Fruit fly (Drosophila melanogaster) whole organism, embryonic: Measurements from ENCODE around the gene CG18581.

Experiments used
- Aef1 ChIP-seq: fragments of 200-800 bp; sonication (Bioruptor generic); IDR thresholded peaks from 3 replicates; pipeline ENCODE4 v1.3.6; 2022; ENCODE audit warnings: missing biosample characterization, missing genetic modification characterization
- B-H1 ChIP-seq: fragments of 200-800 bp; sonication (Bioruptor generic); IDR thresholded peaks from 3 replicates; pipeline ENCODE4 v1.3.6; 2022; ENCODE audit warnings: missing biosample characterization, missing genetic modification characterization
- Bdp1 ChIP-seq: fragments of 200-800 bp; sonication (Bioruptor generic); optimal IDR thresholded peaks from 3 replicates; lab custom pipeline; 2016; ENCODE audit warnings: missing biosample characterization, missing genetic modification characterization
- CG11723 ChIP-seq: fragments of 200-800 bp; sonication (Bioruptor generic); optimal IDR thresholded peaks from 2 replicates; lab custom pipeline; 2017; ENCODE audit warnings: missing biosample characterization, mild to moderate bottlenecking, missing genetic modification characterization
- CG12744 ChIP-seq: fragments of 200-800 bp; sonication (Bioruptor generic); optimal IDR thresholded peaks from 2 replicates; lab custom pipeline; 2016; ENCODE audit warnings: missing biosample characterization, missing genetic modification characterization
- CG13287 ChIP-seq: fragments of 200-800 bp; sonication (Bioruptor generic); IDR thresholded peaks from 2 replicates; pipeline ENCODE4 v1.3.6; 2022; ENCODE audit warnings: missing biosample characterization, missing genetic modification characterization; ENCODE audit not compliant: partially characterized antibody
- CG16779 ChIP-seq: fragments of 200-800 bp; sonication (Bioruptor generic); IDR thresholded peaks from 2 replicates; pipeline ENCODE4 v1.3.6; 2022; ENCODE audit warnings: missing biosample characterization, missing genetic modification characterization
- CG17359 ChIP-seq: fragments of 200-800 bp; sonication (Bioruptor generic); optimal IDR thresholded peaks from 3 replicates; lab custom pipeline; 2018; ENCODE audit warnings: missing biosample characterization, mild to moderate bottlenecking, missing genetic modification characterization, moderate library complexity
- CG18262 ChIP-seq: fragments of 200-800 bp; optimal IDR thresholded peaks from 3 replicates; lab custom pipeline; 2019; ENCODE audit warnings: missing biosample characterization, mild to moderate bottlenecking, missing genetic modification characterization, moderate library complexity
- CG32532 ChIP-seq: fragments of 200-800 bp; sonication (Bioruptor generic); IDR thresholded peaks from 2 replicates; pipeline ENCODE4 v1.3.6; 2022; ENCODE audit warnings: missing biosample characterization, missing genetic modification characterization
- CG34422 ChIP-seq: fragments of 200-800 bp; sonication (Bioruptor generic); IDR thresholded peaks from 3 replicates; pipeline ENCODE4 v1.3.6; 2022; ENCODE audit warnings: missing biosample characterization, missing genetic modification characterization
- CG4282 ChIP-seq: fragments of 200-800 bp; sonication (Bioruptor generic); optimal IDR thresholded peaks from 2 replicates; lab custom pipeline; 2016; ENCODE audit warnings: missing biosample characterization, missing genetic modification characterization
- CG43689 ChIP-seq: fragments of 200-800 bp; sonication (Bioruptor generic); IDR thresholded peaks from 2 replicates; pipeline ENCODE4 v1.3.6; 2022; ENCODE audit warnings: missing biosample characterization, missing genetic modification characterization
- CG7357 ChIP-seq: fragments of 200-800 bp; sonication (Bioruptor generic); IDR thresholded peaks from 3 replicates; pipeline ENCODE4 v1.3.6; 2022; ENCODE audit warnings: missing biosample characterization, missing genetic modification characterization
- CG8944 ChIP-seq: fragments of 200-800 bp; sonication (Bioruptor generic); optimal IDR thresholded peaks from 3 replicates; lab custom pipeline; 2016; ENCODE audit warnings: missing biosample characterization, missing genetic modification characterization
- CHES-1-like ChIP-seq: fragments of 200-800 bp; sonication (Bioruptor generic); optimal IDR thresholded peaks from 2 replicates; lab custom pipeline; 2016; ENCODE audit warnings: missing biosample characterization, missing genetic modification characterization
- Dad ChIP-seq: fragments of 200-800 bp; sonication (Bioruptor generic); optimal IDR thresholded peaks from 3 replicates; lab custom pipeline; 2016; ENCODE audit warnings: missing biosample characterization, missing genetic modification characterization
- Dfd ChIP-seq, 2 experiments: fragments of >200 bp; optimal IDR thresholded peaks; 2 replicates each; lab custom pipeline; 2017; ENCODE audit warnings: missing biosample characterization in 2 of 2, missing genetic modification characterization in 2 of 2
- Dp ChIP-seq: fragments of 200-800 bp; sonication (Bioruptor generic); optimal IDR thresholded peaks from 2 replicates; lab custom pipeline; 2018; ENCODE audit warnings: missing biosample characterization, mild to moderate bottlenecking, missing genetic modification characterization, moderate library complexity
- HmgZ ChIP-seq: fragments of 200-800 bp; sonication (Bioruptor generic); optimal IDR thresholded peaks from 2 replicates; lab custom pipeline; 2018; ENCODE audit warnings: missing biosample characterization, mild to moderate bottlenecking, missing genetic modification characterization
- Hmr ChIP-seq: fragments of 200-800 bp; sonication (Bioruptor generic); optimal IDR thresholded peaks from 3 replicates; lab custom pipeline; 2017; ENCODE audit warnings: mild to moderate bottlenecking, missing biosample characterization, missing genetic modification reagents, missing genetic modification characterization
- Hr39 ChIP-seq: fragments of >200 bp; optimal IDR thresholded peaks from 2 replicates; lab custom pipeline; 2017
- Hr78 ChIP-seq, 2 experiments: fragments of 200-800 bp in 1 of 2; fragments of >200 bp in 1 of 2; sonication (Bioruptor generic) in 1 of 2; optimal IDR thresholded peaks; 2 replicates each; lab custom pipeline; 2017 to 2019; ENCODE audit warnings: missing biosample characterization in 2 of 2, missing genetic modification characterization in 2 of 2, mild to moderate bottlenecking in 1 of 2, moderate library complexity in 1 of 2
- Kr ChIP-seq: fragments of 200-800 bp; sonication (Bioruptor generic); optimal IDR thresholded peaks from 2 replicates; lab custom pipeline; 2017; ENCODE audit warnings: missing biosample characterization, mild to moderate bottlenecking, missing genetic modification characterization
- Mrtf ChIP-seq: fragments of 200-800 bp; sonication (Bioruptor generic); IDR thresholded peaks from 3 replicates; pipeline ENCODE4 v1.3.6; 2022; ENCODE audit warnings: missing biosample characterization, missing genetic modification characterization
- NFAT ChIP-seq: fragments of 200-800 bp; sonication (Bioruptor generic); IDR thresholded peaks from 2 replicates; pipeline ENCODE4 v1.3.6; 2022; ENCODE audit warnings: missing biosample characterization, missing genetic modification characterization
- Rfx ChIP-seq: fragments of 200-800 bp; sonication (Bioruptor generic); IDR thresholded peaks from 2 replicates; pipeline ENCODE4 v1.3.6; 2022; ENCODE audit warnings: missing biosample characterization, missing genetic modification characterization
- Rx ChIP-seq: fragments of 200-800 bp; sonication (Bioruptor generic); IDR thresholded peaks from 2 replicates; pipeline ENCODE4 v1.3.6; 2022; ENCODE audit warnings: missing biosample characterization, missing genetic modification characterization
- Scr ChIP-seq: fragments of 200-800 bp; sonication (Bioruptor generic); IDR thresholded peaks from 2 replicates; pipeline ENCODE4 v1.3.6; 2022; ENCODE audit warnings: missing biosample characterization, missing genetic modification characterization; ENCODE audit not compliant: partially characterized antibody
- Xrp1 ChIP-seq: fragments of 200-800 bp; sonication (Bioruptor generic); IDR thresholded peaks from 2 replicates; pipeline ENCODE4 v1.3.6; 2022; ENCODE audit warnings: missing biosample characterization, missing genetic modification characterization
- ato ChIP-seq: fragments of 200-800 bp; sonication (Bioruptor generic); IDR thresholded peaks from 2 replicates; pipeline ENCODE4 v1.3.6; 2022; ENCODE audit warnings: missing biosample characterization, missing genetic modification characterization; ENCODE audit not compliant: partially characterized antibody
- az2 ChIP-seq: fragments of 200-800 bp; sonication (Bioruptor generic); optimal IDR thresholded peaks from 3 replicates; lab custom pipeline; 2016; ENCODE audit warnings: missing biosample characterization, missing genetic modification characterization
- bigmax ChIP-seq: fragments of 200-800 bp; sonication (Bioruptor generic); optimal IDR thresholded peaks from 2 replicates; lab custom pipeline; 2018; ENCODE audit warnings: missing biosample characterization, mild to moderate bottlenecking, missing genetic modification characterization
- cad ChIP-seq: fragments of >200 bp; optimal IDR thresholded peaks from 2 replicates; lab custom pipeline; 2017; ENCODE audit warnings: missing biosample characterization, missing genetic modification characterization
- cas ChIP-seq: fragments of 200-800 bp; sonication (Bioruptor generic); IDR thresholded peaks from 2 replicates; pipeline ENCODE4 v1.3.6; 2022; ENCODE audit warnings: missing biosample characterization, missing genetic modification characterization
- crol ChIP-seq: fragments of 200-800 bp; sonication (Bioruptor generic); IDR thresholded peaks from 2 replicates; pipeline ENCODE4 v1.3.6; 2022; ENCODE audit warnings: missing biosample characterization, missing genetic modification characterization
- disco-r ChIP-seq: fragments of 200-800 bp; sonication (Bioruptor generic); optimal IDR thresholded peaks from 2 replicates; lab custom pipeline; 2016; ENCODE audit warnings: missing biosample characterization, missing genetic modification characterization
- en ChIP-seq: fragments of 200-800 bp; sonication (Bioruptor generic); optimal IDR thresholded peaks from 2 replicates; lab custom pipeline; 2016; ENCODE audit warnings: missing biosample characterization, missing genetic modification characterization
- esg ChIP-seq: fragments of 200-800 bp; sonication (Bioruptor generic); conservative IDR thresholded peaks from 2 replicates; pipeline ENCODE4 v1.3.6; 2022; ENCODE audit warnings: missing biosample characterization, missing genetic modification characterization
- jigr1 ChIP-seq: fragments of 200-800 bp; sonication (Bioruptor generic); IDR thresholded peaks from 3 replicates; pipeline ENCODE4 v1.3.6; 2022; ENCODE audit warnings: missing biosample characterization, missing genetic modification characterization
- luna ChIP-seq: fragments of 200-800 bp; sonication (Bioruptor generic); optimal IDR thresholded peaks from 2 replicates; lab custom pipeline; 2016; ENCODE audit warnings: missing biosample characterization, missing genetic modification characterization
- nerfin-2 ChIP-seq: fragments of 200-800 bp; sonication (Bioruptor generic); IDR thresholded peaks from 2 replicates; pipeline ENCODE4 v1.3.6; 2022; ENCODE audit warnings: missing biosample characterization, missing genetic modification characterization; ENCODE audit not compliant: partially characterized antibody
- pb ChIP-seq: fragments of 200-800 bp; sonication (Bioruptor generic); optimal IDR thresholded peaks from 3 replicates; lab custom pipeline; 2016; ENCODE audit warnings: missing biosample characterization, missing genetic modification characterization
- row ChIP-seq: fragments of 200-800 bp; sonication (Bioruptor generic); IDR thresholded peaks from 3 replicates; pipeline ENCODE4 v1.3.6; 2022; ENCODE audit warnings: missing biosample characterization, missing genetic modification characterization
- scrt ChIP-seq: fragments of 200-800 bp; sonication (Bioruptor generic); optimal IDR thresholded peaks from 2 replicates; lab custom pipeline; 2018; ENCODE audit warnings: missing biosample characterization, mild to moderate bottlenecking, missing genetic modification characterization, moderate library complexity
- seq ChIP-seq: fragments of 200-800 bp; sonication (Bioruptor generic); IDR thresholded peaks from 2 replicates; pipeline ENCODE4 v1.3.6; 2022; ENCODE audit warnings: missing biosample characterization, missing genetic modification characterization
- shn ChIP-seq: fragments of 200-800 bp; sonication (Bioruptor generic); optimal IDR thresholded peaks from 3 replicates; lab custom pipeline; 2016; ENCODE audit warnings: missing biosample characterization, missing genetic modification characterization
- sisA ChIP-seq: fragments of 200-800 bp; sonication (Bioruptor generic); IDR thresholded peaks from 2 replicates; pipeline ENCODE4 v1.3.6; 2022; ENCODE audit warnings: missing biosample characterization, missing genetic modification characterization
- stwl ChIP-seq: fragments of 200-800 bp; sonication (Bioruptor generic); optimal IDR thresholded peaks from 3 replicates; lab custom pipeline; 2018; ENCODE audit warnings: missing biosample characterization, mild to moderate bottlenecking, missing genetic modification characterization, moderate library complexity
- unpg ChIP-seq: fragments of 200-800 bp; sonication (Bioruptor generic); optimal IDR thresholded peaks from 3 replicates; lab custom pipeline; 2018; ENCODE audit warnings: missing biosample characterization, mild to moderate bottlenecking, missing genetic modification characterization, moderate library complexity
- wek ChIP-seq: fragments of 200-800 bp; sonication (Bioruptor generic); optimal IDR thresholded peaks from 3 replicates; lab custom pipeline; 2018; ENCODE audit warnings: missing biosample characterization, mild to moderate bottlenecking, missing genetic modification characterization, moderate library complexity
- z ChIP-seq: fragments of 200-800 bp; sonication (Bioruptor generic); IDR thresholded peaks from 3 replicates; pipeline ENCODE4 v1.3.6; 2022; ENCODE audit warnings: missing biosample characterization, missing genetic modification characterization

CG18581 gene

dm6 chr3L:15097878-15098520 is 48.0 kb upstream of the CG18581 start, which contains the start of gene Ctps (continued):
- no peak for TF ChIP-seq nerfin-2 (GFP tag; lab: Robert Waterston, UW)
- TF ChIP-seq z: 0 out of 3 replicates have a peak, but pooled peaks have one; percentile 7
- TF ChIP-seq jigr1 (GFP tag; lab: Robert Waterston, UW): no peak
- peak; percentile 38; the same call in 1 of the 3 replicates for TF ChIP-seq row
- TF ChIP-seq Mrtf (GFP tag; lab: Robert Waterston, UW): no peak
- no peak for TF ChIP-seq CG32532
- peak; percentile 79 for TF ChIP-seq stwl (tag; lab: Kevin White, UChicago)
- no peak for TF ChIP-seq az2 (GFP tag; lab: Kevin White, UChicago)
- TF ChIP-seq wek (GFP tag; lab: Kevin White, UChicago): no peak
- TF ChIP-seq disco-r (GFP tag; lab: Kevin White, UChicago): no peak
- no peak for TF ChIP-seq sisA
- TF ChIP-seq NFAT (GFP tag; lab: Robert Waterston, UW): no peak
- TF ChIP-seq cad (GFP tag; lab: Kevin White, UChicago): no peak
- TF ChIP-seq Kr: no peak
- TF ChIP-seq unpg: no peak
- no peak for TF ChIP-seq ato (GFP tag; lab: Robert Waterston, UW)
- no peak for TF ChIP-seq Dfd (GFP tag; optimal IDR thresholded peaks at IDR 0.05; lab: Kevin White, UChicago)
- no peak for TF ChIP-seq CG12744 (GFP tag; lab: Kevin White, UChicago)
- no peak for TF ChIP-seq Dad (GFP tag; lab: Kevin White, UChicago)
- TF ChIP-seq CG4282 (GFP tag; lab: Kevin White, UChicago): no peak
- no peak for TF ChIP-seq Bdp1 (GFP tag; lab: Kevin White, UChicago)
- TF ChIP-seq CG43689 (GFP tag; lab: Robert Waterston, UW): no peak
- no peak for TF ChIP-seq Hr78 (GFP tag; optimal IDR thresholded peaks at IDR 0.05; lab: Kevin White, UChicago)
- TF ChIP-seq CG18262 (tag; lab: Kevin White, UChicago): no peak
- TF ChIP-seq B-H1 (GFP tag; lab: Robert Waterston, UW): no peak
- no peak for TF ChIP-seq cas (GFP tag; lab: Robert Waterston, UW)
- no peak for TF ChIP-seq Scr (GFP tag; lab: Robert Waterston, UW)
- no peak for TF ChIP-seq Aef1 (GFP tag; lab: Robert Waterston, UW)
- 0 out of 2 replicates have a peak, but pooled peaks have one; percentile 12 for TF ChIP-seq Xrp1 (GFP tag; lab: Robert Waterston, UW)
- no peak for TF ChIP-seq CG8944 (GFP tag; lab: Kevin White, UChicago)
- TF ChIP-seq bigmax (GFP tag; lab: Kevin White, UChicago): peak; percentile 6
- TF ChIP-seq luna (GFP tag; lab: Kevin White, UChicago): no peak
- TF ChIP-seq Rx (GFP tag; lab: Robert Waterston, UW): no peak
- TF ChIP-seq Rfx (GFP tag; lab: Robert Waterston, UW): peak; percentile 33; the same call in 1 of the 2 replicates
- TF ChIP-seq pb (GFP tag; lab: Kevin White, UChicago): no peak
- peak; percentile 27 for TF ChIP-seq Hmr
- no peak for TF ChIP-seq esg (GFP tag; lab: Robert Waterston, UW)
- TF ChIP-seq CG17359 (tag; lab: Kevin White, UChicago): peak; percentile 34
- peak; percentile 14; the same call in 1 of the 2 replicates for TF ChIP-seq CG13287 (GFP tag; lab: Robert Waterston, UW)
- no peak for TF ChIP-seq crol (GFP tag; lab: Robert Waterston, UW)
- TF ChIP-seq Dp (GFP tag; lab: Kevin White, UChicago): peak; percentile 86
- TF ChIP-seq CG7357 (GFP tag; lab: Robert Waterston, UW): no peak
- TF ChIP-seq HmgZ (tag; lab: Kevin White, UChicago): peak; percentile 25
- TF ChIP-seq Hr39 (lab: Kevin White, UChicago): no peak
- TF ChIP-seq shn (GFP tag; lab: Kevin White, UChicago): peak; percentile 23
- TF ChIP-seq en (GFP tag; lab: Kevin White, UChicago): no peak
- peak; percentile 27; the same call in 1 of the 3 replicates for TF ChIP-seq CG34422 (GFP tag; lab: Robert Waterston, UW)
- TF ChIP-seq seq (GFP tag; lab: Robert Waterston, UW): no peak
- TF ChIP-seq CG11723: no peak
- TF ChIP-seq CG16779: no peak
- no peak for TF ChIP-seq CHES-1-like (GFP tag; lab: Kevin White, UChicago)
- TF ChIP-seq scrt (GFP tag; lab: Kevin White, UChicago): no peak
